Worm (Caenorhabditis elegans): Measurements from ENCODE around the gene xtr-1.

xtr-1 gene

ce11 chrX:11896708-11897107 is 44.1 kb downstream of the xtr-1 start:
- no peak for TF ChIP-seq ama-1 (optimal IDR thresholded peaks at IDR 0.05)
- TF ChIP-seq sea-1 (GFP tag; conservative IDR thresholded peaks at IDR 0.05): no peak
- no peak for TF ChIP-seq flt-1 (GFP tag; IDR thresholded peaks at IDR 0.05)
- no peak for TF ChIP-seq ets-7 (tag; optimal IDR thresholded peaks at IDR 0.05)
- TF ChIP-seq tra-4 (tag; optimal IDR thresholded peaks at IDR 0.05): no peak
- TF ChIP-seq ceh-13 (GFP tag; optimal IDR thresholded peaks at IDR 0.05): no peak
- TF ChIP-seq tbx-37 (GFP tag; conservative IDR thresholded peaks at IDR 0.05): no peak
- TF ChIP-seq scrt-1 (GFP tag; IDR thresholded peaks at IDR 0.05): no peak

ce11 chrX:11898040-11898439 is 45.4 kb downstream of the xtr-1 start, which contains the start of gene Y62H9A.9:
Y62H9A.9 (minus strand) TSS chrX:11898140.
- no peak for TF ChIP-seq sea-1 (GFP tag; conservative IDR thresholded peaks at IDR 0.05)
- no peak for TF ChIP-seq tra-4 (tag; optimal IDR thresholded peaks at IDR 0.05)
- no peak for TF ChIP-seq pes-1 (GFP tag; IDR thresholded peaks at IDR 0.05)
- no peak for TF ChIP-seq scrt-1 (GFP tag; IDR thresholded peaks at IDR 0.05)
- TF ChIP-seq flt-1 (GFP tag; IDR thresholded peaks at IDR 0.05): no peak
- no peak for TF ChIP-seq aly-1 (tag; optimal IDR thresholded peaks at IDR 0.05)
- TF ChIP-seq hmg-4 (GFP tag; optimal IDR thresholded peaks at IDR 0.05): no peak
- TF ChIP-seq hnd-1 (tag; optimal IDR thresholded peaks at IDR 0.05): no peak

DNA sequence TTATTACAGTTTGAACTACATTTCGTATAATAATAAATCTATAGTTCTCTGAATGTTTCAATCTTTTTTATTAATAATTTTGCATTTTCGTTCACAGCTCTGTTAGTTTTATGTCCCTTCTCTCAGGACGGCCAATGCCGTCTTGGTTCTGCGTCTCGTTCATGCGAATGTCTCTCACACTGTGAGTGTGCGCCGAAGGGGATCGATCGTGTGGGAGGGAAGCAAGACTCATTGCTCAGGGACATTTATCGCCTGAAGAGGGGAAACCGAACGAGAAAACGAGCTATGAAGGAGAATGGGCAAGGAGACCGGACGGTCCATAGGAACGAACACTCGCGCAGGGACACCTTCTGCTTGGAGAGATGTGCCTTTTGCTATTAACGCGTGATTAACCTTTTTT is 46.4 kb downstream of the xtr-1 start:
- TF ChIP-seq aly-1 (tag; optimal IDR thresholded peaks at IDR 0.05) (no peak), tbx-11 (GFP tag; IDR thresholded peaks at IDR 0.05) (no peak), hmbx-1 (tag; optimal IDR thresholded peaks at IDR 0.05) (no peak), ceh-36 (tag; optimal IDR thresholded peaks at IDR 0.05) (no peak)

DNA sequence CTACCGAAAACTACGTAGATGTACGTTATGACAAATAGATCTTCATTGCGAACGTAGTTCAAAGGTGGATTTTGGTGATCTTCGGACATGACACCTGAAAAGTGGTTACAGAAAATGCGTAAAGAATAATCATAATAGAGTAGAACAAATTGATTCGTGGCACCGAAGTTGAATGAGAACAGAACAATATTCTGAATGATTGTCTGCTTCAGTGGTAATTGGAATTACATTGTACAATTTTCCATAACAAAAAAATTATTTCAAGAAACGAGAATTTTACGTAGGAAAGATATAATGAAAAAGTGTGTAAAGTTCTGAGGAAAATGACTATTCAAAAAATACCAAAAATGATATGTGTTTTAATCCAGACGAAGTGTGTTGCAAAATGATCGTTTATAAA is 50.1 kb downstream of the xtr-1 start, which contains the start of gene Y62H9A.10:
Gene Y62H9A.10, minus strand, starts transcription at position 101 of the 400 bp plus-strand sequence.
- no peak for TF ChIP-seq scrt-1 (GFP tag; IDR thresholded peaks at IDR 0.05)
- TF ChIP-seq tbx-37 (GFP tag; conservative IDR thresholded peaks at IDR 0.05): no peak

Measured in whole organism, early embryonic.